Worm (Caenorhabditis elegans) whole organism, L3 larva: ENCODE data around the gene sip-1.
A peak's percentile ranks its signal among the peaks of the same experiment; 100 is the strongest.

Experiments
- R02D3.7 ChIP-seq: fragments of 150-350 bp; optimal IDR thresholded peaks from 2 replicates; lab custom pipeline; 2014; ENCODE audit warnings: missing biosample characterization, missing genetic modification characterization
- ZK546.5 ChIP-seq: sonication (generic microtip); optimal IDR thresholded peaks from 2 replicates; lab custom pipeline; 2017; ENCODE audit warnings: missing biosample characterization, missing genetic modification characterization
- aly-2 ChIP-seq: fragments of 150-350 bp; optimal IDR thresholded peaks from 2 replicates; lab custom pipeline; 2014; ENCODE audit warnings: missing biosample characterization, missing genetic modification characterization
- ama-1 ChIP-seq: fragments of 150-350 bp; optimal IDR thresholded peaks from 2 replicates; lab custom pipeline; 2018
- ceh-16 ChIP-seq: sonication (generic microtip); optimal IDR thresholded peaks from 2 replicates; lab custom pipeline; 2017; ENCODE audit warnings: missing biosample characterization, missing genetic modification characterization
- ceh-28 ChIP-seq: fragments of 150-350 bp; optimal IDR thresholded peaks from 2 replicates; lab custom pipeline; 2014; ENCODE audit warnings: missing biosample characterization, missing genetic modification reagents, missing genetic modification characterization
- ceh-82 ChIP-seq: fragments of 150-350 bp; optimal IDR thresholded peaks from 2 replicates; lab custom pipeline; 2014; ENCODE audit warnings: missing biosample characterization, missing genetic modification characterization
- ceh-9 ChIP-seq: sonication (generic microtip); optimal IDR thresholded peaks from 2 replicates; lab custom pipeline; 2018; ENCODE audit warnings: missing biosample characterization, missing genetic modification characterization
- daf-12 ChIP-seq: fragments of 150-350 bp; optimal IDR thresholded peaks from 2 replicates; lab custom pipeline; 2014; ENCODE audit warnings: missing biosample characterization, missing genetic modification reagents, missing genetic modification characterization
- egl-27 ChIP-seq: sonication (generic microtip); optimal IDR thresholded peaks from 4 replicates; lab custom pipeline; 2017; ENCODE audit warnings: missing biosample characterization, missing genetic modification reagents, missing genetic modification characterization
- egl-5 ChIP-seq: fragments of 150-350 bp; optimal IDR thresholded peaks from 2 replicates; lab custom pipeline; 2017; ENCODE audit warnings: missing biosample characterization, missing genetic modification reagents, missing genetic modification characterization, inconsistent platforms
- elt-1 ChIP-seq: fragments of 150-350 bp; optimal IDR thresholded peaks from 2 replicates; lab custom pipeline; 2014; ENCODE audit warnings: missing biosample characterization, missing genetic modification characterization
- elt-2 ChIP-seq: sonication (generic microtip); optimal IDR thresholded peaks from 2 replicates; lab custom pipeline; 2016; ENCODE audit warnings: missing genetic modification reagents, mild to moderate bottlenecking, missing genetic modification characterization, missing compliant biosample characterization
- elt-3 ChIP-seq, 3 experiments: fragments of 150-350 bp in 1 of 3; sonication (generic microtip) in 2 of 3; optimal IDR thresholded peaks; 2 replicates in 2 of 3; 4 replicates in 1 of 3; lab custom pipeline; 2014 to 2017; ENCODE audit warnings: missing biosample characterization in 3 of 3, missing genetic modification characterization in 3 of 3
- eor-1 ChIP-seq, 2 experiments: fragments of 150-350 bp; optimal IDR thresholded peaks; 2 replicates each; lab custom pipeline; 2014 to 2018; ENCODE audit warnings: missing biosample characterization in 2 of 2, missing genetic modification characterization in 2 of 2
- fkh-10 ChIP-seq: sonication (generic microtip); optimal IDR thresholded peaks from 2 replicates; lab custom pipeline; 2017; ENCODE audit warnings: missing biosample characterization, missing genetic modification reagents, missing genetic modification characterization
- fkh-2 ChIP-seq: fragments of 150-350 bp; optimal IDR thresholded peaks from 2 replicates; lab custom pipeline; 2014; ENCODE audit warnings: missing biosample characterization, missing genetic modification reagents, missing genetic modification characterization
- fos-1 ChIP-seq: fragments of 150-350 bp; optimal IDR thresholded peaks from 2 replicates; lab custom pipeline; 2014; ENCODE audit warnings: missing biosample characterization, missing genetic modification characterization
- hmg-11 ChIP-seq: sonication (generic microtip); optimal IDR thresholded peaks from 2 replicates; lab custom pipeline; 2016; ENCODE audit warnings: missing genetic modification characterization, missing compliant biosample characterization
- jun-1 ChIP-seq: fragments of 150-350 bp; optimal IDR thresholded peaks from 2 replicates; lab custom pipeline; 2014; ENCODE audit warnings: missing biosample characterization, missing genetic modification reagents, missing genetic modification characterization
- lin-15B ChIP-seq: fragments of 150-350 bp; optimal IDR thresholded peaks from 2 replicates; lab custom pipeline; 2014; ENCODE audit warnings: missing biosample characterization, missing genetic modification characterization
- lin-39 ChIP-seq: fragments of 150-350 bp; optimal IDR thresholded peaks from 2 replicates; lab custom pipeline; 2018; ENCODE audit warnings: missing biosample characterization, missing genetic modification reagents, missing genetic modification characterization
- lsy-12 ChIP-seq: sonication (generic microtip); optimal IDR thresholded peaks from 2 replicates; lab custom pipeline; 2016; ENCODE audit warnings: mild to moderate bottlenecking, missing genetic modification characterization, missing compliant biosample characterization
- mdl-1 ChIP-seq: fragments of 150-350 bp; optimal IDR thresholded peaks from 2 replicates; lab custom pipeline; 2014; ENCODE audit warnings: missing biosample characterization, missing genetic modification characterization
- mml-1 ChIP-seq: fragments of 150-350 bp; sonication (generic microtip); optimal IDR thresholded peaks from 3 replicates; lab custom pipeline; 2014; ENCODE audit warnings: missing biosample characterization, missing genetic modification characterization
- nfya-1 ChIP-seq: sonication (generic microtip); optimal IDR thresholded peaks from 2 replicates; lab custom pipeline; 2017; ENCODE audit warnings: missing genetic modification characterization, mild to moderate bottlenecking, missing compliant biosample characterization, antibody characterized with exemption, moderate library complexity; ENCODE audit not compliant: insufficient read depth
- nhr-11 ChIP-seq: fragments of 150-350 bp; optimal IDR thresholded peaks from 2 replicates; lab custom pipeline; 2014; ENCODE audit warnings: missing biosample characterization, missing genetic modification characterization
- nhr-12 ChIP-seq: fragments of 150-350 bp; optimal IDR thresholded peaks from 2 replicates; lab custom pipeline; 2014; ENCODE audit warnings: missing biosample characterization, missing genetic modification characterization
- nhr-23 ChIP-seq: fragments of 150-350 bp; optimal IDR thresholded peaks from 2 replicates; lab custom pipeline; 2014; ENCODE audit warnings: missing biosample characterization, missing genetic modification reagents, missing genetic modification characterization
- nhr-237 ChIP-seq: fragments of 150-350 bp; optimal IDR thresholded peaks from 2 replicates; lab custom pipeline; 2014; ENCODE audit warnings: missing biosample characterization, missing genetic modification characterization
- nhr-25 ChIP-seq: sonication (generic microtip); optimal IDR thresholded peaks from 2 replicates; lab custom pipeline; 2017; ENCODE audit warnings: missing biosample characterization, missing genetic modification characterization
- nhr-28 ChIP-seq: fragments of 150-350 bp; optimal IDR thresholded peaks from 2 replicates; lab custom pipeline; 2014; ENCODE audit warnings: missing biosample characterization, missing genetic modification characterization
- nhr-43 ChIP-seq: sonication (generic microtip); optimal IDR thresholded peaks from 2 replicates; lab custom pipeline; 2016; ENCODE audit warnings: mild to moderate bottlenecking, missing genetic modification characterization, missing compliant biosample characterization; ENCODE audit not compliant: poor library complexity, severe bottlenecking
- nhr-67 ChIP-seq: fragments of 150-350 bp; optimal IDR thresholded peaks from 2 replicates; lab custom pipeline; 2014; ENCODE audit warnings: missing biosample characterization, missing genetic modification characterization
- nhr-76 ChIP-seq: fragments of 150-350 bp; sonication (generic microtip); optimal IDR thresholded peaks from 5 replicates; lab custom pipeline; 2014; ENCODE audit warnings: missing biosample characterization, missing genetic modification characterization
- nhr-77 ChIP-seq: fragments of 150-350 bp; optimal IDR thresholded peaks from 2 replicates; lab custom pipeline; 2014; ENCODE audit warnings: missing biosample characterization, missing genetic modification characterization
- pha-4 ChIP-seq: fragments of 150-350 bp; optimal IDR thresholded peaks from 2 replicates; lab custom pipeline; 2014; ENCODE audit warnings: missing biosample characterization, missing genetic modification reagents, missing genetic modification characterization
- pqm-1 ChIP-seq: fragments of 150-350 bp; optimal IDR thresholded peaks from 2 replicates; lab custom pipeline; 2017; ENCODE audit warnings: missing biosample characterization, missing genetic modification characterization, inconsistent platforms
- sea-2 ChIP-seq: fragments of 150-350 bp; sonication (generic microtip); optimal IDR thresholded peaks from 4 replicates; lab custom pipeline; 2014; ENCODE audit warnings: missing biosample characterization, missing genetic modification reagents, missing genetic modification characterization
- skn-1 ChIP-seq: fragments of 150-350 bp; optimal IDR thresholded peaks from 2 replicates; lab custom pipeline; 2014; ENCODE audit warnings: missing biosample characterization, missing genetic modification characterization
- snpc-4 ChIP-seq: fragments of 150-350 bp; optimal IDR thresholded peaks from 2 replicates; lab custom pipeline; 2014; ENCODE audit warnings: missing biosample characterization, missing genetic modification characterization
- tbx-2 ChIP-seq: sonication (generic microtip); optimal IDR thresholded peaks from 2 replicates; lab custom pipeline; 2016; ENCODE audit warnings: mild to moderate bottlenecking, missing genetic modification characterization, missing compliant biosample characterization
- unc-39 ChIP-seq: sonication (generic microtip); optimal IDR thresholded peaks from 4 replicates; lab custom pipeline; 2017; ENCODE audit warnings: missing biosample characterization, missing genetic modification characterization
- unc-62 ChIP-seq: fragments of 150-350 bp; sonication (generic microtip); optimal IDR thresholded peaks from 4 replicates; lab custom pipeline; 2014; ENCODE audit warnings: missing biosample characterization, missing genetic modification reagents, missing genetic modification characterization
- zag-1 ChIP-seq: fragments of 150-350 bp; optimal IDR thresholded peaks from 2 replicates; lab custom pipeline; 2014; ENCODE audit warnings: missing biosample characterization, missing genetic modification characterization
- ztf-11 ChIP-seq: fragments of 150-350 bp; optimal IDR thresholded peaks from 2 replicates; lab custom pipeline; 2014; ENCODE audit warnings: missing biosample characterization, missing genetic modification characterization
- ztf-4 ChIP-seq: fragments of 150-350 bp; optimal IDR thresholded peaks from 2 replicates; lab custom pipeline; 2014; ENCODE audit warnings: missing biosample characterization, missing genetic modification characterization

sip-1 gene

DNA sequence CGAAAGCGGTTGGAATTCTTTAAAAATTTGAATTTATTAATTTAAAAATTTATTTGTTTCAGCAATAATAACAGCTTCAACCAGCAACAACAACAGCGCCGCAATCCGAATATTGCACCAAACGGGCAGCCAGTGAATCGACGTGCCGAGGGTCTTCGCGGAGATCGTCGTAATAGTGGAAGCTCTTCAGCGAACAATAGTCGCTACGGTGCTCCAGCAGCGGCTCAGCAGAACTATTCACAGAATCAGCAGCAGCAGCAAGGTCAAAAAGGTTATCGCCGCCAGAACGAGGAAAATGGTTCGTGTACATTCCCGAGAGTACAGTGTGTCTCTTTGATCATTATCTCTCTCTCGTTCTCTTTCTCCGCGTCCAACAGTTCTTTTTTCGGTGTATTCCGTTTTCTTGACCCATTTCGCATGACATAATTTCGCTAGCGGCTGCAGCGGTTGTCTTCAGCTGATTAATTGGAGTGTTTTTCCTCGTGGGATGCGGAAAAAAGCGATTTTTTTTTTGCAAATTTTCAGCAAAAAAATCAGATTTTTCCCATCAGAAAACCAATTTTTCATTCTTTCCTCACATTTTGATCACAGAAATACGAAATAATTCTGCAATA, 43.6 kb downstream of the sip-1 start:
- TF ChIP-seq nhr-23 (tag; lab: Kevin White, UChicago) (peak; percentile 55), nhr-43 (tag; lab: Kevin White, UChicago) (no peak)

DNA sequence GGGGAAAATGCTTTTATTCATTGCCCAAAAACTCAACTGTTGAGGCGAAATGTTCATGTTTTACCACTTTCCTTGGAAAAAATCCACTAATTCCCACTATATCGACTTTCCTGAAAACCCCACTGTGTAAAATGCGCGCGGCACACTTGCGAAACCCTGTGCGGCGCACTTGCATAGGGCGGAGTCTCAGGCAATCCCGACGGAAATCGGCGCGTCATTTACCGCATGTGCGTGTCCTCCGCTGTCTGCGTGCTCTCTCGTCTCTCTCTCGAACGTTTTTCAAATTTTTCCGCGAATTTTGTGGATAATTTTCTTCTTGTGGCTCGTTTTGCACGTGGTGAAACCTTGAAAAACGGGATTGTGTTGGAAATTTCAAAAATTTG, 45.4 kb downstream of the sip-1 start, which contains the start of gene atx-2:
Gene atx-2 (plus strand): TSS at position 226 of the 383 bp plus-strand sequence.
- peak; percentile 80 for TF ChIP-seq lin-15B
- no peak for TF ChIP-seq fkh-2 (tag; lab: Kevin White, UChicago)
- TF ChIP-seq ztf-4 (tag; lab: Kevin White, UChicago), result no peak
- peak; percentile 79 for TF ChIP-seq R02D3.7 (tag; lab: Kevin White, UChicago)
- peak; percentile 56 for TF ChIP-seq ceh-82 (tag; lab: Kevin White, UChicago)
- no peak for TF ChIP-seq ceh-9
- TF ChIP-seq nhr-12 (tag; lab: Kevin White, UChicago), result no peak
- peak; percentile 78 for TF ChIP-seq tbx-2 (tag; lab: Kevin White, UChicago)
- peak; percentile 28 for TF ChIP-seq fos-1 (tag; lab: Kevin White, UChicago)
- TF ChIP-seq sea-2 (GFP tag; lab: Kevin White, UChicago), result no peak
- TF ChIP-seq unc-39 (tag; lab: Kevin White, UChicago), result no peak
- TF ChIP-seq zag-1 (tag; lab: Kevin White, UChicago), result no peak
- TF ChIP-seq mml-1 (tag; lab: Kevin White, UChicago), result no peak
- TF ChIP-seq elt-1 (tag; lab: Kevin White, UChicago), result peak; percentile 56
- TF ChIP-seq hmg-11, result peak; percentile 98
- TF ChIP-seq elt-3 (tag; optimal IDR thresholded peaks at IDR 0.05; lab: Kevin White, UChicago), result no peak
- peak; percentile 91 for TF ChIP-seq lin-39 (tag; lab: Kevin White, UChicago)
- no peak for TF ChIP-seq eor-1 (tag; optimal IDR thresholded peaks at IDR 0.05; lab: Kevin White, UChicago)
- TF ChIP-seq aly-2 (tag; lab: Kevin White, UChicago), result no peak
- no peak for TF ChIP-seq nhr-11
- peak; percentile 72 for TF ChIP-seq ceh-16
- TF ChIP-seq nhr-25, result peak; percentile 56
- peak; percentile 73 for TF ChIP-seq ceh-28 (tag; lab: Kevin White, UChicago)
- TF ChIP-seq elt-2 (tag; lab: Kevin White, UChicago), result peak; percentile 46
- TF ChIP-seq jun-1 (tag; lab: Kevin White, UChicago), result no peak
- TF ChIP-seq nhr-76 (tag; lab: Kevin White, UChicago), result no peak
- peak; percentile 85 for TF ChIP-seq lsy-12 (tag; lab: Kevin White, UChicago)
- TF ChIP-seq nhr-28, result no peak
- TF ChIP-seq nhr-43 (tag; lab: Kevin White, UChicago), result peak; percentile 93
- peak; percentile 11 for TF ChIP-seq pqm-1 (tag; lab: Kevin White, UChicago)
- no peak for TF ChIP-seq ZK546.5 (tag; lab: Kevin White, UChicago)
- peak; percentile 22 for TF ChIP-seq egl-27
- TF ChIP-seq daf-12 (tag; lab: Kevin White, UChicago), result no peak
- peak; percentile 26 for TF ChIP-seq egl-5
- no peak for TF ChIP-seq nhr-237 (tag; lab: Kevin White, UChicago)
- peak; percentile 69 for TF ChIP-seq nfya-1
- TF ChIP-seq mdl-1 (tag; lab: Kevin White, UChicago), result peak; percentile 72
- peak; percentile 59 for TF ChIP-seq skn-1
- TF ChIP-seq ama-1 (lab: Kevin White, UChicago), result no peak
- TF ChIP-seq nhr-67, result no peak
- TF ChIP-seq ztf-11 (tag; lab: Kevin White, UChicago), result no peak
- TF ChIP-seq nhr-77 (tag; lab: Kevin White, UChicago), result no peak
- TF ChIP-seq snpc-4 (tag; lab: Kevin White, UChicago), result peak; percentile 32
- TF ChIP-seq pha-4 (tag; lab: Kevin White, UChicago), result peak; percentile 62
- peak; percentile 77 for TF ChIP-seq nhr-23 (tag; lab: Kevin White, UChicago)
- peak; percentile 42 for TF ChIP-seq fkh-10 (GFP tag; lab: Kevin White, UChicago)
- TF ChIP-seq unc-62, result no peak
